Fruit fly (Drosophila melanogaster) whole organism, wandering third instar larva: ENCODE measurements around the gene Tbcc.

Source experiments
- CG32264 ChIP-seq: fragments of 200-800 bp; sonication (Bioruptor generic); optimal IDR thresholded peaks from 2 replicates; lab custom pipeline; 2016; ENCODE audit warnings: missing biosample characterization, missing genetic modification characterization
- Hnf4 ChIP-seq: fragments of 200-800 bp; sonication (Bioruptor generic); optimal IDR thresholded peaks from 2 replicates; lab custom pipeline; 2016; ENCODE audit warnings: missing biosample characterization, mild to moderate bottlenecking, missing genetic modification characterization
- Myc ChIP-seq: fragments of >200 bp; optimal IDR thresholded peaks from 2 replicates; lab custom pipeline; 2017
- N ChIP-seq: fragments of >200 bp; optimal IDR thresholded peaks from 2 replicates; lab custom pipeline; 2018; ENCODE audit warnings: missing biosample characterization, missing external identifiers, missing genetic modification characterization
- Rel ChIP-seq, 2 experiments: fragments of 200-800 bp; sonication (Bioruptor generic) in 1 of 2; optimal IDR thresholded peaks; 2 replicates in 1 of 2; 3 replicates in 1 of 2; lab custom pipeline; 2016 to 2019; ENCODE audit warnings: mild to moderate bottlenecking in 2 of 2, missing biosample characterization in 2 of 2, missing genetic modification characterization in 2 of 2, moderate library complexity in 1 of 2
- Vsx2 ChIP-seq: fragments of 200-300, 225-300 bp; sonication (Bioruptor generic); optimal IDR thresholded peaks from 2 replicates; lab custom pipeline; 2018; ENCODE audit warnings: missing biosample characterization, missing genetic modification characterization; ENCODE audit not compliant: partially characterized antibody
- br ChIP-seq: fragments of 200-800 bp; sonication (Bioruptor generic); optimal IDR thresholded peaks from 2 replicates; lab custom pipeline; 2016; ENCODE audit warnings: missing biosample characterization, missing genetic modification characterization
- dmrt93B ChIP-seq: fragments of 200-800 bp; sonication (Bioruptor generic); optimal IDR thresholded peaks from 2 replicates; lab custom pipeline; 2018; ENCODE audit warnings: missing biosample characterization, mild to moderate bottlenecking, missing genetic modification characterization
- ey ChIP-seq: fragments of 200-800 bp; sonication (Bioruptor generic); optimal IDR thresholded peaks from 2 replicates; lab custom pipeline; 2016; ENCODE audit warnings: missing biosample characterization, missing genetic modification characterization
- h ChIP-seq: fragments of 200-800 bp; sonication (Bioruptor generic); optimal IDR thresholded peaks from 3 replicates; lab custom pipeline; 2016; ENCODE audit warnings: missing biosample characterization, mild to moderate bottlenecking, missing genetic modification characterization
- pan ChIP-seq: fragments of >200 bp; optimal IDR thresholded peaks from 2 replicates; lab custom pipeline; 2017
- tai ChIP-seq: sonication (Bioruptor generic); optimal IDR thresholded peaks from 2 replicates; lab custom pipeline; 2016; ENCODE audit warnings: missing biosample characterization, missing genetic modification characterization
- usp ChIP-seq: fragments of >200 bp; optimal IDR thresholded peaks from 2 replicates; lab custom pipeline; 2017; ENCODE audit warnings: missing biosample characterization, missing genetic modification characterization

DNA sequence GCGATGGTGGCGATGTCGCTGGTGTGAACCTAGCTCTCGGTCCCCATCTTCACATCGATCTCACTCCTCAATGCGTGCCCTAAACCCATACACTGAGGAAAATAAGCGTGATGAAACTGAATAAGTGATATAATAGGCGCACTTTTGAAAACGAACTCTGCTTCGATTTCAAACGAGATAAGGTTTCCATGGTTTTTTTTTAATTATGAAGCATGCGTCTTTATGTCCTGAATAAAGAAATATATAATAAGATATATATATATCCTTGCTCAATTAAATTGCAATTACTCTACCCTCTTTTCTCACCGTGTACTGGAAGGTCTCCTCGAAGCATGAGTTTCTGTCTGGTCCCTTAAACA, 35.3 kb upstream of the Tbcc start:
- no peak for TF ChIP-seq usp (GFP tag; lab: Kevin White, UChicago)
- TF ChIP-seq Vsx2 (GFP tag; lab: Kevin White, UChicago) = no peak
- no peak for TF ChIP-seq tai (GFP tag; lab: Kevin White, UChicago)
- no peak for TF ChIP-seq Myc (lab: Kevin White, UChicago)
- TF ChIP-seq pan = no peak
- peak; percentile 88 for TF ChIP-seq h (GFP tag; lab: Kevin White, UChicago)
- TF ChIP-seq Rel (GFP tag; optimal IDR thresholded peaks at IDR 0.05; lab: Kevin White, UChicago) = peak; percentile 85
- peak; percentile 22 for TF ChIP-seq Rel (tag; optimal IDR thresholded peaks at IDR 0.05; lab: Kevin White, UChicago)
- peak; percentile 46 for TF ChIP-seq CG32264 (GFP tag; lab: Kevin White, UChicago)
- peak; percentile 75 for TF ChIP-seq ey (GFP tag; lab: Kevin White, UChicago)
- TF ChIP-seq dmrt93B (GFP tag; lab: Kevin White, UChicago) = peak; percentile 69
- no peak for TF ChIP-seq N (GFP tag; lab: Kevin White, UChicago)
- peak; percentile 64 for TF ChIP-seq br (GFP tag; lab: Kevin White, UChicago)
- peak; percentile 63 for TF ChIP-seq Hnf4 (GFP tag; lab: Kevin White, UChicago)
